Worm (Caenorhabditis elegans): Measurements from ENCODE around the gene srsx-31.

Gene srsx-31

ce11 chrV:11234350-11234749 is 20.5 kb downstream of the srsx-31 start, which contains the start of gene T19B10.5:
Gene T19B10.5, plus strand, starts transcription at chrV:11234650.
- peak; percentile 18 for TF ChIP-seq blmp-1 (tag; optimal IDR thresholded peaks at IDR 0.05)
- TF ChIP-seq tbx-2 (tag; optimal IDR thresholded peaks at IDR 0.05): no peak
- TF ChIP-seq nhr-77 (tag; optimal IDR thresholded peaks at IDR 0.05): no peak
- TF ChIP-seq hlh-17 (GFP tag; optimal IDR thresholded peaks at IDR 0.05; ENCODE audit: borderline replicate concordance): no peak

- no peak for TF ChIP-seq ama-1 (optimal IDR thresholded peaks at IDR 0.05)
- TF ChIP-seq blmp-1 (tag; optimal IDR thresholded peaks at IDR 0.05): peak; percentile 80
- TF ChIP-seq efl-1 (optimal IDR thresholded peaks at IDR 0.05): no peak
- peak in 1 of 2 experiments; percentile 2 for TF ChIP-seq efl-1 (GFP tag; optimal IDR thresholded peaks at IDR 0.05 in 1 of 2)
These were observed 23.7 kb downstream of the srsx-31 start for ce11 chrV:11231177-11231576.

- TF ChIP-seq snpc-4 (tag; optimal IDR thresholded peaks at IDR 0.05): peak; percentile 72
- TF ChIP-seq unc-62 (GFP tag; optimal IDR thresholded peaks at IDR 0.05): no peak
- no peak for TF ChIP-seq C34B4.2 (tag; optimal IDR thresholded peaks at IDR 0.05)
- no peak for TF ChIP-seq nhr-12 (tag; optimal IDR thresholded peaks at IDR 0.05)
- peak; percentile 85 for TF ChIP-seq isw-1 (GFP tag; IDR thresholded peaks at IDR 0.05)
- peak; percentile 65 for TF ChIP-seq irx-1 (tag; optimal IDR thresholded peaks at IDR 0.05)
- no peak for TF ChIP-seq nhr-84 (tag; optimal IDR thresholded peaks at IDR 0.05)
- no peak for TF ChIP-seq mef-2 (tag; optimal IDR thresholded peaks at IDR 0.05)
- TF ChIP-seq Y116A8C.19 (tag; optimal IDR thresholded peaks at IDR 0.05; ENCODE audit: borderline replicate concordance): no peak
- peak; percentile 83 for TF ChIP-seq nhr-19 (GFP tag; conservative IDR thresholded peaks at IDR 0.05)
- no peak for TF ChIP-seq egl-27 (tag; optimal IDR thresholded peaks at IDR 0.05)
- peak; percentile 70 for TF ChIP-seq skn-1 (tag; optimal IDR thresholded peaks at IDR 0.05)
- peak; percentile 84 to 85 for TF ChIP-seq lsy-2 (tag; optimal IDR thresholded peaks at IDR 0.05)
- peak; percentile 25 for TF ChIP-seq zip-4 (GFP tag; optimal IDR thresholded peaks at IDR 0.05)
- peak; percentile 83 for TF ChIP-seq swsn-7 (tag; optimal IDR thresholded peaks at IDR 0.05)
- peak; percentile 34; the same call in 1 of the 2 replicates for TF ChIP-seq mab-9 (GFP tag; IDR thresholded peaks at IDR 0.05)
- TF ChIP-seq mep-1 (tag; optimal IDR thresholded peaks at IDR 0.05): peak; percentile 93
- peak; percentile 75 for TF ChIP-seq ztf-4 (tag; optimal IDR thresholded peaks at IDR 0.05)
- TF ChIP-seq tbx-2 (tag; optimal IDR thresholded peaks at IDR 0.05): peak; percentile 86
- TF ChIP-seq jun-1 (tag; optimal IDR thresholded peaks at IDR 0.05): peak; percentile 64
- peak; percentile 74 for TF ChIP-seq fkh-8 (tag; optimal IDR thresholded peaks at IDR 0.05)
- peak in 1 of 2 experiments; percentile 78 for TF ChIP-seq mdl-1 (tag; optimal IDR thresholded peaks at IDR 0.05)
- TF ChIP-seq nhr-28 (tag; optimal IDR thresholded peaks at IDR 0.05): no peak
- TF ChIP-seq blmp-1 (tag; optimal IDR thresholded peaks at IDR 0.05): peak; percentile 92
- TF ChIP-seq hpl-2 (GFP tag; optimal IDR thresholded peaks at IDR 0.05): peak; percentile 45
- TF ChIP-seq unc-98 (GFP tag; IDR thresholded peaks at IDR 0.05): no peak
- no peak for TF ChIP-seq ets-5 (GFP tag; IDR thresholded peaks at IDR 0.05)
- no peak for TF ChIP-seq hlh-4 (tag; optimal IDR thresholded peaks at IDR 0.05)
- TF ChIP-seq C16A3.4 (tag; optimal IDR thresholded peaks at IDR 0.05): peak; percentile 80
- TF ChIP-seq alr-1 (tag; optimal IDR thresholded peaks at IDR 0.05; ENCODE audit: borderline replicate concordance): no peak
- TF ChIP-seq vab-15 (tag; optimal IDR thresholded peaks at IDR 0.05): no peak
- TF ChIP-seq pqm-1 (tag; optimal IDR thresholded peaks at IDR 0.05): no peak
- no peak for TF ChIP-seq zag-1 (tag; optimal IDR thresholded peaks at IDR 0.05)
- TF ChIP-seq tlp-1 (tag; optimal IDR thresholded peaks at IDR 0.05): no peak
- peak; percentile 90 for TF ChIP-seq nhr-85 (tag)
- TF ChIP-seq ceh-63 (GFP tag; optimal IDR thresholded peaks at IDR 0.05): no peak
- no peak for TF ChIP-seq aha-1 (tag; optimal IDR thresholded peaks at IDR 0.05)
- peak in 2 of 6 experiments; percentile 42 to 54 for TF ChIP-seq elt-3 (tag; optimal IDR thresholded peaks at IDR 0.05)
- TF ChIP-seq rnt-1 (tag; optimal IDR thresholded peaks at IDR 0.05): peak; percentile 84
- no peak for TF ChIP-seq ceh-8 (GFP tag; optimal IDR thresholded peaks at IDR 0.05)
- TF ChIP-seq nhr-47 (tag; optimal IDR thresholded peaks at IDR 0.05): peak; percentile 88
- peak; percentile 48 for TF ChIP-seq F16B12.6 (tag; optimal IDR thresholded peaks at IDR 0.05)
- no peak for TF ChIP-seq ama-1 (optimal IDR thresholded peaks at IDR 0.05)
- peak; percentile 61 for TF ChIP-seq pax-3 (tag; optimal IDR thresholded peaks at IDR 0.05)
- TF ChIP-seq nhr-77 (tag; optimal IDR thresholded peaks at IDR 0.05): peak; percentile 48
- no peak for TF ChIP-seq ceh-90 (tag; optimal IDR thresholded peaks at IDR 0.05)
These were observed 26.2 kb downstream of the srsx-31 start, which contains the start of gene pqn-70 for ce11 chrV:11228653-11229173. Gene pqn-70, minus strand, starts transcription at chrV:11228703.

All from whole organism, L1 larva.